Fruit fly (Drosophila melanogaster) whole organism, pupa: Measurements from ENCODE around the gene Kat60.
A peak's percentile ranks its signal among the peaks of the same experiment; 100 is the strongest.

Source experiments
- CG10348 ChIP-seq: fragments of 200-800 bp; sonication (Bioruptor generic); IDR thresholded peaks from 2 replicates; pipeline ENCODE4 v1.3.6; 2022; ENCODE audit warnings: missing biosample characterization, missing genetic modification characterization
- CG12605 ChIP-seq: fragments of 200-800 bp; sonication (Bioruptor generic); IDR thresholded peaks from 2 replicates; pipeline ENCODE4 v1.3.6; 2022; ENCODE audit warnings: missing biosample characterization, missing genetic modification characterization
- CG13204 ChIP-seq: fragments of 200-800 bp; sonication (Bioruptor generic); optimal IDR thresholded peaks from 2 replicates; lab custom pipeline; 2018; ENCODE audit warnings: missing biosample characterization, mild to moderate bottlenecking, missing genetic modification characterization, moderate library complexity
- CG14655 ChIP-seq: fragments of 200-800 bp; sonication (Bioruptor generic); optimal IDR thresholded peaks from 3 replicates; lab custom pipeline; 2017; ENCODE audit warnings: mild to moderate bottlenecking, missing biosample characterization, missing genetic modification reagents, missing genetic modification characterization
- CG15710 ChIP-seq: fragments of 200-800 bp; sonication (Bioruptor generic); optimal IDR thresholded peaks from 2 replicates; lab custom pipeline; 2018; ENCODE audit warnings: missing biosample characterization, mild to moderate bottlenecking, missing genetic modification characterization, moderate library complexity
- CG17806 ChIP-seq: fragments of 200-800 bp; sonication (Bioruptor generic); optimal IDR thresholded peaks from 2 replicates; lab custom pipeline; 2018; ENCODE audit warnings: missing biosample characterization, mild to moderate bottlenecking, missing genetic modification characterization, moderate library complexity
- CG32121 ChIP-seq: fragments of 200-800 bp; sonication (Bioruptor generic); IDR thresholded peaks from 2 replicates; pipeline ENCODE4 v1.3.6; 2022; ENCODE audit warnings: missing biosample characterization, missing genetic modification characterization
- CG34367 ChIP-seq: fragments of 200-800 bp; sonication (Bioruptor generic); optimal IDR thresholded peaks from 2 replicates; lab custom pipeline; 2018; ENCODE audit warnings: missing biosample characterization, mild to moderate bottlenecking, missing genetic modification characterization
- CG4496 ChIP-seq: fragments of 200-800 bp; sonication (Bioruptor generic); IDR thresholded peaks from 3 replicates; pipeline ENCODE4 v1.3.6; 2022; ENCODE audit warnings: missing biosample characterization, missing genetic modification characterization
- CG8159 ChIP-seq: fragments of 200-800 bp; sonication (Bioruptor generic); optimal IDR thresholded peaks from 3 replicates; lab custom pipeline; 2018; ENCODE audit warnings: missing biosample characterization, mild to moderate bottlenecking, missing genetic modification characterization, moderate library complexity
- CG8301 ChIP-seq: fragments of 200-800 bp; sonication (Bioruptor generic); optimal IDR thresholded peaks from 2 replicates; lab custom pipeline; 2018; ENCODE audit warnings: missing biosample characterization, mild to moderate bottlenecking, missing genetic modification characterization
- CG9948 ChIP-seq: fragments of 200-800 bp; sonication (Bioruptor generic); optimal IDR thresholded peaks from 2 replicates; lab custom pipeline; 2018; ENCODE audit warnings: missing biosample characterization, mild to moderate bottlenecking, missing genetic modification characterization, moderate library complexity
- D1 ChIP-seq: fragments of 200-800 bp; sonication (Bioruptor generic); optimal IDR thresholded peaks from 2 replicates; lab custom pipeline; 2018; ENCODE audit warnings: missing biosample characterization, mild to moderate bottlenecking, missing genetic modification characterization, moderate library complexity
- EcR ChIP-seq: fragments of 200-800 bp; sonication (Bioruptor generic); optimal IDR thresholded peaks from 3 replicates; lab custom pipeline; 2019; ENCODE audit warnings: missing biosample characterization, missing genetic modification characterization, mild to moderate bottlenecking, moderate library complexity, missing genetic modification reagents
- Ets98B ChIP-seq: fragments of 200-800 bp; sonication (Bioruptor generic); IDR thresholded peaks from 2 replicates; pipeline ENCODE4 v1.3.6; 2022; ENCODE audit warnings: missing biosample characterization, missing genetic modification characterization
- Pif1A ChIP-seq: fragments of 200-800 bp; sonication (Bioruptor generic); optimal IDR thresholded peaks from 3 replicates; lab custom pipeline; 2016; ENCODE audit warnings: missing biosample characterization, missing genetic modification characterization
- Pif1B ChIP-seq: fragments of 200-800 bp; sonication (Bioruptor generic); optimal IDR thresholded peaks from 3 replicates; lab custom pipeline; 2016; ENCODE audit warnings: missing biosample characterization, missing genetic modification characterization
- Snoo ChIP-seq: fragments of 200-800 bp; sonication (Bioruptor generic); optimal IDR thresholded peaks from 3 replicates; lab custom pipeline; 2017; ENCODE audit warnings: missing biosample characterization, mild to moderate bottlenecking, missing genetic modification characterization, inconsistent platforms
- fd96Ca ChIP-seq: fragments of 200-800 bp; sonication (Bioruptor generic); IDR thresholded peaks from 3 replicates; pipeline ENCODE4 v1.3.6; 2022; ENCODE audit warnings: missing biosample characterization, missing genetic modification characterization
- gl ChIP-seq: fragments of 200-800 bp; sonication (Bioruptor generic); optimal IDR thresholded peaks from 2 replicates; lab custom pipeline; 2018; ENCODE audit warnings: missing biosample characterization, mild to moderate bottlenecking, missing genetic modification characterization
- rn ChIP-seq: fragments of 200-800 bp; sonication (Bioruptor generic); IDR thresholded peaks from 2 replicates; pipeline ENCODE4 v1.3.6; 2022; ENCODE audit warnings: missing biosample characterization, missing genetic modification characterization

Kat60 gene

DNA sequence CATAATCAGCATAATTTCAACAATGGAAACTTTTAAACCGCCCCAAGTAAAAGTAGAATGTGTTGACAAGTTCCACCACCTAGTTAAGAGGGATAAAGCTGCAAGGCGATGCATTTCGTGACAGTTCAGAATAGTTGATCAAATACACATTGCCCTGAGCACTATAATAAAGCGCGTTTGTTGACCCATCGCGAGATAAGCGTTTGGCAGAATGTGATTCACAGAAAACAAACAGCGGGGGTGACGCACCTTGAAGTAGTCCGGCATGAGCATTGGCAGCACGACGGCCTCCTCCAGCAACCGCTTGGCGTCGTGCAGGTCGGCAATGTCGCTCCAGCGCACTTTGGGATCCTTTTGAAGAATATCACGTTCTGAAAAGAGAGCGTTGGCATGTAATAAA, 2.6 kb downstream of the Kat60 start:
- peak; percentile 14 for TF ChIP-seq EcR (GFP tag; lab: Kevin White, UChicago)
- TF ChIP-seq CG15710 (tag; lab: Kevin White, UChicago): no peak
- TF ChIP-seq CG13204 (GFP tag; lab: Kevin White, UChicago): no peak
- TF ChIP-seq, all 21 proteins: peak for 1

DNA sequence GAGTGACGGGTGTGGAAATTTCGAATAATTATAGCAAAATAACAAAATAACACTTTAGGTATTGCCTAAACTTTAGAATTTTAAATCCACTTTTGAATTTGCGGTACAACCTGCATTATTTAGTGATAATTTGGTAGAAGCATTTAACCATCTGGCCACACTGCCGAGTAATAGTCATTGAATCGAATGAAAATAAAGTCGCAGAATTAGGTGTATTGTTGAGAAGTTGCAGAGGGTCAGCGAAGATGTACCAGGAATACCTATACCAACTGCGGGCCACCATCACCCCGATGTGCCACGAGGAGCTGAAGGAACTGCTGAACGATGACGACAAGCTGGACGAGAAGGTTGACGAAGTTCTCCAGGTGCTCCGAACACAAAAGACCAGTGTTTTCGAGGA, 6.0 kb downstream of the Kat60 start, which contains the start of gene Vps37B:
Gene Vps37B (plus strand): TSS at position 134 of the 400 bp plus-strand sequence.
- TF ChIP-seq CG13204 (GFP tag; lab: Kevin White, UChicago): no peak
- no peak for TF ChIP-seq CG8301
- no peak for TF ChIP-seq CG4496 (GFP tag; lab: Robert Waterston, UW)
- TF ChIP-seq CG14655: no peak
- TF ChIP-seq rn: no peak
- no peak for TF ChIP-seq CG9948 (tag; lab: Kevin White, UChicago)
- TF ChIP-seq EcR (GFP tag; lab: Kevin White, UChicago): no peak
- TF ChIP-seq CG17806: no peak
- no peak for TF ChIP-seq Ets98B (GFP tag; lab: Robert Waterston, UW)
- TF ChIP-seq Snoo (tag; lab: Kevin White, UChicago): no peak
- no peak for TF ChIP-seq CG10348 (GFP tag; lab: Robert Waterston, UW)
- no peak for TF ChIP-seq CG12605 (GFP tag; lab: Robert Waterston, UW)
- no peak for TF ChIP-seq CG34367 (tag; lab: Kevin White, UChicago)
- no peak for TF ChIP-seq gl (tag; lab: Kevin White, UChicago)
- no peak for TF ChIP-seq CG32121 (GFP tag; lab: Robert Waterston, UW)
- TF ChIP-seq CG8159 (tag; lab: Kevin White, UChicago): no peak
- no peak for TF ChIP-seq fd96Ca (GFP tag; lab: Robert Waterston, UW)
- no peak for TF ChIP-seq Pif1A (GFP tag; lab: Kevin White, UChicago)
- TF ChIP-seq D1 (tag; lab: Kevin White, UChicago): no peak

DNA sequence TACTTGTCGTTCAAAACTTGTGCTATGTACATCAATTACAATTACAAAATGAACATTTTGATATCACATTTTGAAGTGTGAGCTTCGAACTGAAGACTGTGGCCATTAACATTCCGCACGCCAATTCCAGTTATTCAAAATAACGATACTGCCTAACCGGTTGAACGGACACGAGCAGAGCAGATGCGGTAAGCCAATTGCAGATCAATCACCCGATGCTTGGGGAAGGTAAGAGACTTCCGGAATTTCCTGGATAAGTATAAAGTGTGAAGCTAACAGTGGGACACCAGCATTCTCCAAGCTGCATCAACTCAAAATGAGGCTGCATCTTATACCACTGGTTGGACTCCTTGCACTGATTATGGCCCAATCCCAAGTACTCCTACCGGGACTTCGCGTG, 8.2 kb downstream of the Kat60 start, which contains the start of gene CG14664:
Gene CG14664 (plus strand): TSS at position 301 of the 400 bp plus-strand sequence.
- TF ChIP-seq Pif1A (GFP tag; lab: Kevin White, UChicago) (no peak), fd96Ca (GFP tag; lab: Robert Waterston, UW) (peak; percentile 26; the same call in 1 of the 3 replicates)

DNA sequence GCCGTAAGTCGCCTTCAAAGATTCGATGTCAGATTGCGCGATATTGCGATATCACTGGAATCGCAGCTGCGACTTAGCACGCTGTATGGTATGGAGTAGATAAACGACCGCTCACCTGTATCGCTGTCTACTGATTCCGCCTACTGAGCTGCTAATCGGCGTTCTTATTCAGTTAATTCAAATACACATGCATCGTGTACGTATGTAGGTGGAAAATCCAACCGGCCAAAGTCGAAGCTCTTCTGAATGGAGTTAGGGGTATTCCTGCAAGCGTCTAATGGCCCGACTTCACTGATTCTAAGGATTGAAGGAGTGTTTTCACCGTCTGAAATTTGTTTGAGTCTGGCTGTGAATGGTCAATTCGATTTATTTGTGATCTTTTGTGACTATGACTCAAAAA, 8.9 kb downstream of the Kat60 start, which contains the start of gene CG2604:
Gene CG2604 (minus strand): TSS at position 231 of the 400 bp plus-strand sequence.
- TF ChIP-seq CG32121 (GFP tag; lab: Robert Waterston, UW) (no peak), CG8159 (tag; lab: Kevin White, UChicago) (no peak), Snoo (tag; lab: Kevin White, UChicago) (peak; percentile 51), CG4496 (GFP tag; lab: Robert Waterston, UW) (peak; percentile 71), CG13204 (GFP tag; lab: Kevin White, UChicago) (no peak), D1 (tag; lab: Kevin White, UChicago) (no peak), CG15710 (tag; lab: Kevin White, UChicago) (peak; percentile 34), CG14655 (no peak), CG17806 (peak; percentile 6), Pif1A (GFP tag; lab: Kevin White, UChicago) (no peak), CG10348 (GFP tag; lab: Robert Waterston, UW) (no peak), EcR (GFP tag; lab: Kevin White, UChicago) (peak; percentile 11), Ets98B (GFP tag; lab: Robert Waterston, UW) (peak; percentile 57), Pif1B (GFP tag; lab: Kevin White, UChicago) (no peak), fd96Ca (GFP tag; lab: Robert Waterston, UW) (no peak), CG12605 (GFP tag; lab: Robert Waterston, UW) (peak; percentile 35; the same call in 1 of the 2 replicates), CG34367 (tag; lab: Kevin White, UChicago) (peak; percentile 25), gl (tag; lab: Kevin White, UChicago) (peak; percentile 60), rn (no peak), CG8301 (no peak), CG9948 (tag; lab: Kevin White, UChicago) (no peak)

DNA sequence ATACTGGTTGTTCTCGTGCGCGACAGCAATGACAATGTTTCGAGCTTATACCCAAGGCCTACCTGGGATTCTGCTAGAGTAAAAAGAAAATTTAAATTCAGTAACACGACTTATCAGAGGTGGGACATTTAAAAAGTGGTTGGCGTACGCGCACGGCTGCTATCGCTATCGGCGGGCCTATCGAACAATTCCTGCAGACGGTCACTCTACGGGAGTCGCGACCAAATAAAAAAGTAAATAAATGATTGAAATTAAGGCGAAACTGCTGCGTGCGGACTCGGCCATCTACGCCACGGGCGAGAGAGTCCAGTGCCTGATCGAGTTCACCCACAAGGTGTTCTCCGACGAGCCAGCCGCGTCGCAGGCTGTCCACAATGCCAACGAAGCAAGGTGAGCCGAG, 12.5 kb downstream of the Kat60 start, which contains the start of the genes Prosbeta2R2 and CG1116:
Gene Prosbeta2R2 (minus strand): TSS at position 63 of the 400 bp plus-strand sequence.
Gene CG1116 (plus strand): TSS at position 192 of the 400 bp plus-strand sequence.
- TF ChIP-seq Ets98B (GFP tag; lab: Robert Waterston, UW) (no peak), CG9948 (tag; lab: Kevin White, UChicago) (no peak), CG17806 (no peak), gl (tag; lab: Kevin White, UChicago) (no peak), CG34367 (tag; lab: Kevin White, UChicago) (no peak), CG4496 (GFP tag; lab: Robert Waterston, UW) (no peak), CG13204 (GFP tag; lab: Kevin White, UChicago) (no peak), D1 (tag; lab: Kevin White, UChicago) (no peak), Snoo (tag; lab: Kevin White, UChicago) (no peak), Pif1A (GFP tag; lab: Kevin White, UChicago) (no peak), rn (no peak), fd96Ca (GFP tag; lab: Robert Waterston, UW) (no peak), CG32121 (GFP tag; lab: Robert Waterston, UW) (no peak), CG8301 (no peak), EcR (GFP tag; lab: Kevin White, UChicago) (no peak), CG12605 (GFP tag; lab: Robert Waterston, UW) (no peak), CG10348 (GFP tag; lab: Robert Waterston, UW) (no peak), CG8159 (tag; lab: Kevin White, UChicago) (no peak)

DNA sequence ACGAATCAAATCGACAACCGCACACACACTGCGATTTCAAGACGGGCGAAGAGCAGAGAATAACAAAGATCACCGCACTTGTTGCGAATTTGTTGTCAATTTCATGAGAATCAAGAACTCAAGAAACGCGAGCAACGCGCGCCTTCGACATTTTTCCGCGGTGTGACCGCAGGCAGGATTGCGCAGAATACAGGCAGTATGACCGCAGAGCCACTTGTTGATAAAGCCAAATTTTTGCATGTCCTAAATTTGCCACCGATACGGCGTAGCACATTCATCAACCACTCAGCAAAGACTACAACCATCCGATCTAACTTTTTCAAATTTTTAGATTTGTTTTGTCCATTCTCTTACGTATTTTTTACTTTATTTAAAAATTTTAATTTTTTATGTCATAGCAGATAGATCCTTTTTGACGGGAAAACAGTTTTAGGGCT, 14.7 kb downstream of the Kat60 start, which contains the start of gene cno:
Gene cno (minus strand): TSS at position 179 of the 437 bp plus-strand sequence.
- TF ChIP-seq Pif1A (GFP tag; lab: Kevin White, UChicago): no peak
- no peak for TF ChIP-seq gl (tag; lab: Kevin White, UChicago)
- no peak for TF ChIP-seq CG8301
- TF ChIP-seq EcR (GFP tag; lab: Kevin White, UChicago): no peak
- peak; percentile 48; the same call in 1 of the 2 replicates for TF ChIP-seq Ets98B (GFP tag; lab: Robert Waterston, UW)
- TF ChIP-seq CG9948 (tag; lab: Kevin White, UChicago): no peak
- peak; percentile 46; the same call in 1 of the 2 replicates for TF ChIP-seq CG12605 (GFP tag; lab: Robert Waterston, UW)
- 0 out of 3 replicates have a peak, but pooled peaks have one; percentile 22 for TF ChIP-seq fd96Ca (GFP tag; lab: Robert Waterston, UW)
- TF ChIP-seq CG4496 (GFP tag; lab: Robert Waterston, UW): no peak
- TF ChIP-seq Snoo (tag; lab: Kevin White, UChicago): peak; percentile 8
- TF ChIP-seq, all 21 proteins: peak for 4
